Fruit fly (Drosophila melanogaster): ENCODE measurements around the gene SWIP.
A peak's percentile ranks its signal among the peaks of the same experiment; 100 is the strongest.

The SWIP gene

DNA sequence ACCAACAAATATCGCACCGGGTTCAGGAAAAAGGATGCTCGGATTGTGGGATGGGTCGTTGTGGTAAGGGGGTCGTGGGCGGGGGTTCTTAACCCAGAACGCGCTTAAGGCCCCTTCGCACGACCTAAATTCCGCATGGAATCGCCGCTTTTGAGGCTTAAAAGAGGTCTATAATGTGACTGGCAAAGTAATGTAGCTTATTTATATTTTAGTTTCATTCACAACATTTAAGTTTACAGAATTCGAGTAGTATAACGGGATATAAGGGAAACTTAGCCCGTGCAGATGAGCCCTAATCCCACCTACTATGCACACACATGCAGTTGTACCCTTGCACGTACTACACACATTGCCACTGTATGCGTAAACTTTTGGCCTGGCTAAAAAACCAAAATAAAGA, 34.7 kb upstream of the SWIP start (continued):
- TF ChIP-seq odd (GFP tag; optimal IDR thresholded peaks at IDR 0.05) (peak; percentile 81), so (GFP tag; IDR thresholded peaks at IDR 0.05) (peak; percentile 88), CG9609 (GFP tag; optimal IDR thresholded peaks at IDR 0.05) (peak; percentile 61), exex (tag; optimal IDR thresholded peaks at IDR 0.05) (peak; percentile 34), CG17568 (GFP tag; optimal IDR thresholded peaks at IDR 0.05) (peak; percentile 86), aop (GFP tag; IDR thresholded peaks at IDR 0.05) (no peak), CG2875 (GFP tag; optimal IDR thresholded peaks at IDR 0.05) (peak; percentile 91), Asciz (GFP tag; optimal IDR thresholded peaks at IDR 0.05) (peak; percentile 82), CG14860 (GFP tag; IDR thresholded peaks at IDR 0.05; ENCODE audit: partially characterized antibody) (no peak), CG7357 (GFP tag; IDR thresholded peaks at IDR 0.05) (peak; percentile 68; the same call in 2 of the 3 replicates), CG34422 (GFP tag; IDR thresholded peaks at IDR 0.05) (peak; percentile 82), Taf1 (GFP tag; IDR thresholded peaks at IDR 0.05) (peak; percentile 56; the same call in 1 of the 2 replicates), Sox100B (GFP tag; optimal IDR thresholded peaks at IDR 0.05) (peak; percentile 82), row (GFP tag; IDR thresholded peaks at IDR 0.05) (peak; percentile 87), Vsx1 (GFP tag; optimal IDR thresholded peaks at IDR 0.05) (peak; percentile 80), E2f2 (GFP tag; IDR thresholded peaks at IDR 0.05) (peak; percentile 6; the same call in 1 of the 2 replicates), Antp (GFP tag; optimal IDR thresholded peaks at IDR 0.05) (peak; percentile 54), CTCF (GFP tag; optimal IDR thresholded peaks at IDR 0.05) (peak; percentile 45), CG1603 (tag; optimal IDR thresholded peaks at IDR 0.05) (peak; percentile 89), Aef1 (GFP tag; IDR thresholded peaks at IDR 0.05) (peak; percentile 67), CG42726 (GFP tag; IDR thresholded peaks at IDR 0.05; ENCODE audit: partially characterized antibody) (no peak), CG2889 (GFP tag; IDR thresholded peaks at IDR 0.05) (peak; percentile 72; the same call in 2 of the 3 replicates), ham (GFP tag; IDR thresholded peaks at IDR 0.05) (0 out of 2 replicates have a peak, but pooled peaks have one; percentile 44), CG3407 (GFP tag; optimal IDR thresholded peaks at IDR 0.05) (peak; percentile 75), peb (GFP tag; IDR thresholded peaks at IDR 0.05) (peak; percentile 69), HLH3B (GFP tag; IDR thresholded peaks at IDR 0.05) (peak; percentile 85), CG10654 (GFP tag; optimal IDR thresholded peaks at IDR 0.05) (peak; percentile 61), CG10462 (GFP tag; optimal IDR thresholded peaks at IDR 0.05) (peak; percentile 39), mld (GFP tag; IDR thresholded peaks at IDR 0.05; ENCODE audit: partially characterized antibody) (no peak), lov (optimal IDR thresholded peaks at IDR 0.05) (no peak), lov (GFP tag; IDR thresholded peaks at IDR 0.05) (peak; percentile 56; the same call in 1 of the 3 replicates), ro (GFP tag; IDR thresholded peaks at IDR 0.05) (peak; percentile 35; the same call in 1 of the 2 replicates), CG11247 (GFP tag; IDR thresholded peaks at IDR 0.05) (peak; percentile 72), lilli (GFP tag; optimal IDR thresholded peaks at IDR 0.05) (peak; percentile 20), CG32772 (GFP tag; IDR thresholded peaks at IDR 0.05) (peak; percentile 64), cad (GFP tag; optimal IDR thresholded peaks at IDR 0.05) (no peak), CG31441 (GFP tag; IDR thresholded peaks at IDR 0.05) (peak; percentile 60), sisA (GFP tag; IDR thresholded peaks at IDR 0.05) (peak; percentile 79), CG12071 (GFP tag; optimal IDR thresholded peaks at IDR 0.05) (peak; percentile 85), CG7928 (GFP tag; optimal IDR thresholded peaks at IDR 0.05) (peak; percentile 39), phol (tag; optimal IDR thresholded peaks at IDR 0.05) (peak; percentile 85), Myb (GFP tag; optimal IDR thresholded peaks at IDR 0.05) (no peak), tgo (GFP tag; IDR thresholded peaks at IDR 0.05) (peak; percentile 77), CG2129 (GFP tag; IDR thresholded peaks at IDR 0.05; ENCODE audit: partially characterized antibody) (no peak), dpn (GFP tag; optimal IDR thresholded peaks at IDR 0.05) (peak; percentile 13 to 66)
